Worm (Caenorhabditis elegans) whole organism, young adult: ENCODE data around the gene gba-3.

Experiments used
- F10E7.11 ChIP-seq: sonication (generic microtip); optimal IDR thresholded peaks from 2 replicates; lab custom pipeline; 2017; ENCODE audit warnings: mild to moderate bottlenecking, missing genetic modification characterization, moderate library complexity, missing compliant biosample characterization
- ccch-3 ChIP-seq: fragments of 200-800 bp; sonication (Bioruptor generic); optimal IDR thresholded peaks from 2 replicates; lab custom pipeline; 2018; ENCODE audit warnings: mild to moderate bottlenecking, missing genetic modification characterization, missing compliant biosample characterization
- cebp-2 ChIP-seq: fragments of 200-800 bp; sonication (Bioruptor generic); IDR thresholded peaks from 2 replicates; pipeline ENCODE4 v1.3.6; 2022; ENCODE audit warnings: missing genetic modification characterization, missing compliant biosample characterization
- ceh-100 ChIP-seq: fragments of 200-800 bp; sonication (Bioruptor generic); IDR thresholded peaks from 2 replicates; pipeline ENCODE4 v1.3.6; 2022; ENCODE audit warnings: missing genetic modification reagents, missing genetic modification characterization, missing compliant biosample characterization
- gei-17 ChIP-seq: fragments of 200-800 bp; sonication (Bioruptor generic); optimal IDR thresholded peaks from 2 replicates; lab custom pipeline; 2018; ENCODE audit warnings: mild to moderate bottlenecking, missing genetic modification characterization, missing compliant biosample characterization
- lag-1 ChIP-seq: fragments of 200-800 bp; sonication (Bioruptor generic); IDR thresholded peaks from 2 replicates; pipeline ENCODE4 v1.3.6; 2022; ENCODE audit warnings: missing genetic modification reagents, missing genetic modification characterization, missing compliant biosample characterization
- lin-35 ChIP-seq, 3 experiments: fragments of 150-350 bp in 2 of 3; sonication (generic microtip) in 1 of 3; optimal IDR thresholded peaks; 2 replicates each; lab custom pipeline; 2014 to 2018; ENCODE audit warnings: missing biosample characterization in 3 of 3, missing genetic modification characterization in 3 of 3, missing genetic modification reagents in 3 of 3
- lsy-27 ChIP-seq: sonication (generic microtip); optimal IDR thresholded peaks from 2 replicates; lab custom pipeline; 2017; ENCODE audit warnings: missing genetic modification characterization, mild to moderate bottlenecking, missing compliant biosample characterization, antibody characterized with exemption, missing genotype, borderline replicate concordance; ENCODE audit not compliant: insufficient read depth
- mel-28 ChIP-seq: sonication (generic microtip); optimal IDR thresholded peaks from 2 replicates; lab custom pipeline; 2016; ENCODE audit warnings: borderline replicate concordance, mild to moderate bottlenecking, missing genetic modification characterization, missing compliant biosample characterization
- pha-4 ChIP-seq: fragments of 150-350 bp; sonication (generic microtip); optimal IDR thresholded peaks from 2 replicates; lab custom pipeline; 2014; ENCODE audit warnings: missing biosample characterization, missing genetic modification reagents, missing genetic modification characterization
- sea-2 ChIP-seq: fragments of 200-800 bp; sonication (Bioruptor generic); IDR thresholded peaks from 2 replicates; pipeline ENCODE4 v1.3.6; 2022; ENCODE audit warnings: missing genetic modification characterization, missing compliant biosample characterization
- snpc-4 ChIP-seq, 5 experiments: fragments of 150-350 bp in 1 of 5; sonication (generic microtip) in 4 of 5; optimal IDR thresholded peaks; 2 replicates each; lab custom pipeline; 2014 to 2018; ENCODE audit warnings: missing genetic modification characterization in 5 of 5, missing biosample characterization in 3 of 5, antibody characterized with exemption in 2 of 5, mild to moderate bottlenecking in 2 of 5, missing compliant biosample characterization in 2 of 5, missing genotype in 2 of 5, moderate library complexity in 2 of 5, missing genetic modification reagents in 1 of 5
- unc-62 ChIP-seq: fragments of 150-350 bp; optimal IDR thresholded peaks from 2 replicates; lab custom pipeline; 2014; ENCODE audit warnings: missing biosample characterization, missing genetic modification reagents, missing genetic modification characterization
- ztf-25 ChIP-seq: fragments of 200-800 bp; sonication (Bioruptor generic); IDR thresholded peaks from 2 replicates; pipeline ENCODE4 v1.3.6; 2022; ENCODE audit warnings: missing genetic modification reagents, missing genetic modification characterization, missing compliant biosample characterization

ce11 chrIV:17440001-17440400, 33.1 kb upstream of the gba-3 start, which contains the start of gene C06A12.19:
- TF ChIP-seq lag-1 (GFP tag; lab: Robert Waterston, UW) (no peak), lsy-27 (no peak), pha-4 (tag; lab: Kevin White, UChicago) (no peak), ccch-3 (GFP tag; lab: Kevin White, UChicago) (no peak), sea-2 (GFP tag; lab: Robert Waterston, UW) (no peak), snpc-4 (GFP tag; optimal IDR thresholded peaks at IDR 0.05; lab: Kevin White, UChicago) (no peak), snpc-4 (tag; optimal IDR thresholded peaks at IDR 0.05; lab: Kevin White, UChicago) (no peak), lin-35 (GFP tag; optimal IDR thresholded peaks at IDR 0.05; lab: Kevin White, UChicago) (no peak), ceh-100 (no peak), ztf-25 (no peak), mel-28 (tag; lab: Kevin White, UChicago) (no peak), unc-62 (GFP tag; lab: Kevin White, UChicago) (no peak), F10E7.11 (tag; lab: Kevin White, UChicago) (no peak), gei-17 (GFP tag; lab: Kevin White, UChicago) (no peak), cebp-2 (GFP tag; lab: Robert Waterston, UW) (no peak)
